Worm (Caenorhabditis elegans) whole organism, young adult: ENCODE data around the gene add-2.
"Not testable (repeated sequence)": the region's sequence is repeated elsewhere in the genome, so short reads cannot be mapped to it uniquely, and the experiment has no call there.

Experiments used
- B0261.1 ChIP-seq: sonication (generic microtip); optimal IDR thresholded peaks from 2 replicates; lab custom pipeline; 2016; ENCODE audit warnings: mild to moderate bottlenecking, missing genetic modification characterization, moderate library complexity, missing compliant biosample characterization
- C06A6.2 ChIP-seq: fragments of 200-800 bp; sonication (Bioruptor generic); conservative IDR thresholded peaks from 2 replicates; pipeline ENCODE4 v1.3.6; 2022; ENCODE audit warnings: missing genetic modification characterization, missing compliant biosample characterization
- F55B11.4 ChIP-seq: sonication (generic microtip); optimal IDR thresholded peaks from 2 replicates; lab custom pipeline; 2016; ENCODE audit warnings: missing compliant biosample characterization, missing genetic modification characterization, borderline replicate concordance; ENCODE audit not compliant: insufficient read depth
- K11D2.4 ChIP-seq: fragments of 200-800 bp; sonication (Bioruptor generic); IDR thresholded peaks from 2 replicates; pipeline ENCODE4 v1.3.6; 2022; ENCODE audit warnings: missing genetic modification reagents, missing genetic modification characterization, missing compliant biosample characterization
- K12H6.12 ChIP-seq: fragments of 200-800 bp; sonication (Bioruptor generic); optimal IDR thresholded peaks from 2 replicates; lab custom pipeline; 2018; ENCODE audit warnings: mild to moderate bottlenecking, missing genetic modification characterization, missing compliant biosample characterization
- T07F8.4 ChIP-seq: sonication (generic microtip); optimal IDR thresholded peaks from 2 replicates; lab custom pipeline; 2016; ENCODE audit warnings: mild to moderate bottlenecking, missing genetic modification characterization, moderate library complexity, missing compliant biosample characterization
- Y56A3A.18 ChIP-seq: fragments of 200-800 bp; sonication (Bioruptor generic); IDR thresholded peaks from 2 replicates; pipeline ENCODE4 v1.3.6; 2022; ENCODE audit warnings: missing genetic modification reagents, missing genetic modification characterization, missing compliant biosample characterization
- akir-1 ChIP-seq: fragments of 200-800 bp; sonication (Bioruptor generic); optimal IDR thresholded peaks from 2 replicates; lab custom pipeline; 2018; ENCODE audit warnings: mild to moderate bottlenecking, missing genetic modification characterization, moderate library complexity, missing compliant biosample characterization
- aptf-2 ChIP-seq: fragments of 200-800 bp; sonication (Bioruptor generic); conservative IDR thresholded peaks from 2 replicates; pipeline ENCODE4 v1.3.6; 2022; ENCODE audit warnings: missing genetic modification reagents, missing genetic modification characterization, missing compliant biosample characterization
- bed-1 ChIP-seq: fragments of 200-800 bp; sonication (Bioruptor generic); IDR thresholded peaks from 2 replicates; pipeline ENCODE4 v1.3.6; 2022; ENCODE audit warnings: missing genetic modification reagents, missing genetic modification characterization, missing compliant biosample characterization
- bed-2 ChIP-seq: fragments of 200-800 bp; sonication (Bioruptor generic); IDR thresholded peaks from 2 replicates; pipeline ENCODE4 v1.3.6; 2022; ENCODE audit warnings: missing genetic modification reagents, missing genetic modification characterization, missing compliant biosample characterization
- ccch-3 ChIP-seq: fragments of 200-800 bp; sonication (Bioruptor generic); optimal IDR thresholded peaks from 2 replicates; lab custom pipeline; 2018; ENCODE audit warnings: mild to moderate bottlenecking, missing genetic modification characterization, missing compliant biosample characterization
- cebp-2 ChIP-seq: fragments of 200-800 bp; sonication (Bioruptor generic); IDR thresholded peaks from 2 replicates; pipeline ENCODE4 v1.3.6; 2022; ENCODE audit warnings: missing genetic modification characterization, missing compliant biosample characterization
- ceh-100 ChIP-seq: fragments of 200-800 bp; sonication (Bioruptor generic); IDR thresholded peaks from 2 replicates; pipeline ENCODE4 v1.3.6; 2022; ENCODE audit warnings: missing genetic modification reagents, missing genetic modification characterization, missing compliant biosample characterization
- ceh-27 ChIP-seq: fragments of 200-800 bp; sonication (Bioruptor generic); optimal IDR thresholded peaks from 2 replicates; lab custom pipeline; 2018; ENCODE audit warnings: mild to moderate bottlenecking, missing genetic modification characterization, moderate library complexity, missing compliant biosample characterization
- ceh-79 ChIP-seq: sonication (generic microtip); optimal IDR thresholded peaks from 2 replicates; lab custom pipeline; 2017; ENCODE audit warnings: mild to moderate bottlenecking, missing genetic modification characterization, missing compliant biosample characterization
- hlh-12 ChIP-seq: sonication (generic microtip); optimal IDR thresholded peaks from 2 replicates; lab custom pipeline; 2016; ENCODE audit warnings: missing genetic modification characterization, missing compliant biosample characterization
- hlh-26 ChIP-seq: fragments of 200-800 bp; sonication (Bioruptor generic); conservative IDR thresholded peaks from 2 replicates; pipeline ENCODE4 v1.3.6; 2022; ENCODE audit warnings: missing genetic modification reagents, missing genetic modification characterization, missing compliant biosample characterization
- hmg-20 ChIP-seq: fragments of 200-800 bp; sonication (Bioruptor generic); IDR thresholded peaks from 2 replicates; pipeline ENCODE4 v1.3.6; 2022; ENCODE audit warnings: missing genetic modification reagents, missing genetic modification characterization, missing compliant biosample characterization
- hrde-1 ChIP-seq: sonication (generic microtip); optimal IDR thresholded peaks from 2 replicates; lab custom pipeline; 2016; ENCODE audit warnings: missing genetic modification characterization, mild to moderate bottlenecking, missing compliant biosample characterization, moderate library complexity, missing genotype, missing genetic modification reagents, borderline replicate concordance
- let-607 ChIP-seq, 2 experiments: fragments of 200-800 bp in 1 of 2; sonication (Bioruptor generic) in 1 of 2; sonication (generic microtip) in 1 of 2; optimal IDR thresholded peaks; 2 replicates each; lab custom pipeline; 2016 to 2018; ENCODE audit warnings: mild to moderate bottlenecking in 2 of 2, missing compliant biosample characterization in 2 of 2, missing genetic modification characterization in 2 of 2, moderate library complexity in 2 of 2, missing genotype in 1 of 2
- lin-40 ChIP-seq: sonication (generic microtip); optimal IDR thresholded peaks from 2 replicates; lab custom pipeline; 2016; ENCODE audit warnings: missing genetic modification characterization, mild to moderate bottlenecking, missing compliant biosample characterization, missing genotype, missing genetic modification reagents
- madf-10 ChIP-seq: sonication (generic microtip); optimal IDR thresholded peaks from 2 replicates; lab custom pipeline; 2016; ENCODE audit warnings: mild to moderate bottlenecking, missing genetic modification characterization, missing compliant biosample characterization
- madf-3 ChIP-seq: fragments of 200-800 bp; sonication (Bioruptor generic); IDR thresholded peaks from 2 replicates; pipeline ENCODE4 v1.3.6; 2022; ENCODE audit warnings: missing genetic modification reagents, missing genetic modification characterization, missing compliant biosample characterization
- mcd-1 ChIP-seq: fragments of 200-800 bp; sonication (Bioruptor generic); IDR thresholded peaks from 2 replicates; pipeline ENCODE4 v1.3.6; 2022; ENCODE audit warnings: missing genetic modification reagents, missing genetic modification characterization, missing compliant biosample characterization
- mes-4 ChIP-seq: sonication (generic microtip); optimal IDR thresholded peaks from 2 replicates; lab custom pipeline; 2016; ENCODE audit warnings: missing genotype, missing genetic modification characterization, missing compliant biosample characterization
- nfya-2 ChIP-seq: fragments of 200-800 bp; sonication (Bioruptor generic); IDR thresholded peaks from 2 replicates; pipeline ENCODE4 v1.3.6; 2022; ENCODE audit warnings: missing genetic modification reagents, missing genetic modification characterization, missing compliant biosample characterization
- nhr-179 ChIP-seq: sonication (generic microtip); optimal IDR thresholded peaks from 2 replicates; lab custom pipeline; 2016; ENCODE audit warnings: mild to moderate bottlenecking, missing genetic modification characterization, missing compliant biosample characterization
- nhr-27 ChIP-seq: fragments of 200-800 bp; sonication (Bioruptor generic); optimal IDR thresholded peaks from 2 replicates; lab custom pipeline; 2018; ENCODE audit warnings: mild to moderate bottlenecking, missing genetic modification characterization, moderate library complexity, missing compliant biosample characterization
- nhr-80 ChIP-seq: sonication (generic microtip); optimal IDR thresholded peaks from 2 replicates; lab custom pipeline; 2016; ENCODE audit warnings: missing genetic modification characterization, missing compliant biosample characterization
- rcor-1 ChIP-seq: fragments of 200-800 bp; sonication (Bioruptor generic); IDR thresholded peaks from 2 replicates; pipeline ENCODE4 v1.3.6; 2022; ENCODE audit warnings: missing genetic modification reagents, missing genetic modification characterization, missing compliant biosample characterization
- sptf-2 ChIP-seq: fragments of 200-800 bp; sonication (Bioruptor generic); optimal IDR thresholded peaks from 2 replicates; lab custom pipeline; 2018; ENCODE audit warnings: mild to moderate bottlenecking, missing genetic modification characterization, missing compliant biosample characterization
- xnd-1 ChIP-seq: sonication (generic microtip); optimal IDR thresholded peaks from 2 replicates; lab custom pipeline; 2016; ENCODE audit warnings: missing genotype, missing genetic modification reagents, missing genetic modification characterization, missing compliant biosample characterization
- zfh-2 ChIP-seq: fragments of 200-800 bp; sonication (Bioruptor generic); conservative IDR thresholded peaks from 2 replicates; pipeline ENCODE4 v1.3.6; 2022; ENCODE audit warnings: missing genetic modification reagents, missing genetic modification characterization, missing compliant biosample characterization
- ztf-25 ChIP-seq: fragments of 200-800 bp; sonication (Bioruptor generic); IDR thresholded peaks from 2 replicates; pipeline ENCODE4 v1.3.6; 2022; ENCODE audit warnings: missing genetic modification reagents, missing genetic modification characterization, missing compliant biosample characterization
- ztf-28 ChIP-seq: fragments of 200-800 bp; sonication (Bioruptor generic); IDR thresholded peaks from 2 replicates; pipeline ENCODE4 v1.3.6; 2022; ENCODE audit warnings: missing genetic modification reagents, missing genetic modification characterization, missing compliant biosample characterization
- ztf-3 ChIP-seq: fragments of 200-800 bp; sonication (Bioruptor generic); optimal IDR thresholded peaks from 2 replicates; lab custom pipeline; 2018; ENCODE audit warnings: mild to moderate bottlenecking, missing genetic modification characterization, missing compliant biosample characterization

add-2 gene

DNA sequence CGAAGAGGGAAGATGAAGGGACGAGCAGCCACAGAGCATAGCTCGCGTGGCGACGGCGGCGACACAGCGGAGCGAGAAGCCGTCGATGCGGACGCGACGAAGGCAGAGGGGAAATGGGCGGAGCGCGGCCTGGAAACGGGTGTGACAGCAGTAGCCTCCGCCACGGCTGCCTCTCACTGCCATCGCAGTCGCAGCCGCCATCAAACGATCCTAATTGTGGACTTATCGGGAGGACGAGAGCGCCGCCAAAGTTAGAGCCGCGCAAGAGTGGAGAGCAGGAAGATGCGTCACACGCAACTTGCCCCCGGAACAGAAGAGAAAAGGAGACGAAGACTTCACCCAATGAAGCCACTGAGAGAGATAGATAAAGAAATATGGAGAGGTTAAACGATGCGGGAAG, 11.1 kb upstream of the add-2 start (continued):
- TF ChIP-seq hlh-26 (no peak), ztf-25 (GFP tag; lab: Robert Waterston, UW) (0 out of 2 replicates have a peak, but pooled peaks have one; percentile 7), cebp-2 (GFP tag; lab: Robert Waterston, UW) (no peak), C06A6.2 (GFP tag; lab: Robert Waterston, UW) (0 out of 2 replicates have a peak, but pooled peaks have one; percentile 12), madf-10 (tag; lab: Kevin White, UChicago) (peak; percentile 40), rcor-1 (no peak), bed-1 (GFP tag; lab: Robert Waterston, UW) (no peak), let-607 (tag; optimal IDR thresholded peaks at IDR 0.05; lab: Kevin White, UChicago) (no peak), hlh-12 (tag; lab: Kevin White, UChicago) (no peak), zfh-2 (GFP tag; lab: Robert Waterston, UW) (peak; percentile 98), ztf-28 (GFP tag; lab: Robert Waterston, UW) (0 out of 2 replicates have a peak, but pooled peaks have one; percentile 37), aptf-2 (GFP tag; lab: Robert Waterston, UW) (no peak), ztf-3 (GFP tag; lab: Kevin White, UChicago) (no peak), lin-40 (tag; lab: Kevin White, UChicago) (peak; percentile 23), mcd-1 (peak; percentile 28; the same call in 1 of the 2 replicates), hmg-20 (GFP tag; lab: Robert Waterston, UW) (no peak), K12H6.12 (peak; percentile 49), K11D2.4 (GFP tag; lab: Robert Waterston, UW) (no peak), ceh-27 (GFP tag; lab: Kevin White, UChicago) (peak; percentile 14), nfya-2 (GFP tag; lab: Robert Waterston, UW) (no peak), T07F8.4 (tag; lab: Kevin White, UChicago) (no peak), bed-2 (GFP tag; lab: Robert Waterston, UW) (no peak), ceh-79 (tag; lab: Kevin White, UChicago) (no peak), ceh-100 (peak; percentile 38; the same call in 1 of the 2 replicates), nhr-179 (tag; lab: Kevin White, UChicago) (no peak)

DNA sequence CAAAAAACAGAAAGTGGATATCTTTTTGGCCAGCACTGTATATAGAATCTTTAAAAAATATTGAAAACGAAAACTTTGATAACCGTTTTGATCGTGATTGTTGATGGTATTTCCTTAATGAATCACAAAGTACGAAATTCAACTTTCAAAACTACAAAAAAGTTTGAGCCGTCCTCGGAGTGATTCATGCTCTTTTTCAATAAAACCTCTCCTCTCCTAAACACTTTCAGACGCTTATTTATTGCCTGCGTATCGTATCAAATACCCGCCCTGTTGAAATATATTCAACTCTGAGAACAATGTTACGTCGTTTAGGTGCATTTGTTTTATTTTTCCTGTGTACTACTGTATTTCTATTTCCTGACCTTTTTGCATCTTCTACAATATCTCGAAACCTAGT, 7.7 kb upstream of the add-2 start:
- TF ChIP-seq nhr-80 (tag; lab: Kevin White, UChicago) (peak; percentile 69), T07F8.4 (tag; lab: Kevin White, UChicago) (no peak), akir-1 (GFP tag; lab: Kevin White, UChicago) (no peak)

DNA sequence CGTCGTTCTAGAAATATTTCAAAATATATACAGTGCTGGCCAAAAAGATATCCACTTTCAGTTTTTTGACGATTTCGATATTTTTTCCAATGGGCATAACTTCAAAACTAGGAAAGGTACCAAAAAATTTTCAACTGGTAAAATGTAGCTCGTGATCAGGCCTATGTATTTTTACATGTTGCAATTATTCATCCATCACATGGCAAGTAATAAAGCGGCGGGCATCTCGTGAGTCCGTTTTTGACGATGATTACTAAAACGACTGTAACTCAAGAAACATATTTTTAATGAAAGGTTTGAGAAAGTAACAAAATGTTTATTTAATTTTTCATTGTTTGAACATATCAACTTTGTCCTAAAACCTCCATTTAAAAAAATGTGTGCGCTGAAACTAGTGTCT, 6.8 kb upstream of the add-2 start, which contains the start of gene F10C2.3:
F10C2.3 (plus strand) TSS at position 301 of the 400 bp plus-strand sequence.
- not testable (repeated sequence) for TF ChIP-seq Y56A3A.18 (GFP tag; lab: Robert Waterston, UW); hlh-12 (tag; lab: Kevin White, UChicago); madf-3

DNA sequence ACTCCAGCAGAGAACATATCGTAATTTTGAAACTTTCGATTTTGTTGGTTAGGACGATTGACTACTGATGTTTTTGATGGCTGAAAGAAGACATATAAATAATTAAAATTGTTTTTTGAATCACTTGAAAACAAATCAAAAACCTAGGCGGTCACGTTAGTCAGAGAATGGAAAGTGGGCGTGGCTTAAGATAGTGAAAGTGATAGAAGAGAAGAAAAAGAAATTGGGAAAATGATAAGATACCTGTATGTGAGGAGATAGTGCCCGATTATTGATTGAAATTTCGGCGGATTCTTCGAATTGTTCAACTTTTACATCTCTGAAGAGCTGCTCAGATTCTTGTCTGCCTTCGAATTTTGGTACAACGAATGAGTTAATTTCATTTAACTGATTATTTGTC, 1.5 kb downstream of the add-2 start:
- TF ChIP-seq B0261.1 (tag; lab: Kevin White, UChicago) = no peak
- TF ChIP-seq hrde-1 (tag; lab: Kevin White, UChicago) = no peak
- no peak for TF ChIP-seq mes-4
- no peak for TF ChIP-seq F55B11.4 (tag; lab: Kevin White, UChicago)
- TF ChIP-seq ccch-3 (GFP tag; lab: Kevin White, UChicago) = no peak
- TF ChIP-seq nhr-27 (tag; lab: Kevin White, UChicago) = no peak
- no peak for TF ChIP-seq ceh-27 (GFP tag; lab: Kevin White, UChicago)
- TF ChIP-seq xnd-1 (tag; lab: Kevin White, UChicago) = no peak
- no peak for TF ChIP-seq sptf-2 (GFP tag; lab: Kevin White, UChicago)
- TF ChIP-seq, all 124 proteins: peak for 0
